Worm (Caenorhabditis elegans): ENCODE data around the gene dhhc-14.

- TF ChIP-seq ref-1 (GFP tag; conservative IDR thresholded peaks at IDR 0.05) (no peak), flt-1 (GFP tag; IDR thresholded peaks at IDR 0.05) (no peak), klf-2 (GFP tag; conservative IDR thresholded peaks at IDR 0.05) (no peak), tab-1 (GFP tag; IDR thresholded peaks at IDR 0.05) (no peak), med-1 (GFP tag; optimal IDR thresholded peaks at IDR 0.05; ENCODE audit: insufficient read depth) (no peak), ztf-29 (GFP tag; IDR thresholded peaks at IDR 0.05) (no peak), ztf-23 (GFP tag; IDR thresholded peaks at IDR 0.05) (no peak), cog-1 (tag; optimal IDR thresholded peaks at IDR 0.05) (no peak), T22C8.4 (GFP tag; IDR thresholded peaks at IDR 0.05) (no peak)
These were observed 19.0 kb downstream of the dhhc-14 start, which contains the start of gene jmjd-3.1 for ce11 chrX:8570997-8571517.

Data from whole organism, midembryonic.